Worm (Caenorhabditis elegans) whole organism, young adult: Measurements from ENCODE around the gene hsp-43.

Experiments
- B0035.1 ChIP-seq: sonication (generic microtip); optimal IDR thresholded peaks from 2 replicates; lab custom pipeline; 2016; ENCODE audit warnings: missing genetic modification characterization, mild to moderate bottlenecking, missing compliant biosample characterization, missing genotype, missing genetic modification reagents
- D2030.7 ChIP-seq: fragments of 200-800 bp; sonication (Bioruptor generic); IDR thresholded peaks from 2 replicates; pipeline ENCODE4 v1.3.6; 2022; ENCODE audit warnings: missing genetic modification reagents, missing genetic modification characterization, missing compliant biosample characterization
- F57A8.1 ChIP-seq: fragments of 200-800 bp; sonication (Bioruptor generic); optimal IDR thresholded peaks from 2 replicates; lab custom pipeline; 2018; ENCODE audit warnings: mild to moderate bottlenecking, missing genetic modification characterization, moderate library complexity, missing compliant biosample characterization
- athp-1 ChIP-seq: sonication (generic microtip); optimal IDR thresholded peaks from 2 replicates; lab custom pipeline; 2017; ENCODE audit warnings: mild to moderate bottlenecking, missing genetic modification characterization, missing compliant biosample characterization
- ceh-91 ChIP-seq: fragments of 200-800 bp; sonication (Bioruptor generic); IDR thresholded peaks from 2 replicates; pipeline ENCODE4 v1.3.6; 2022; ENCODE audit warnings: missing genetic modification reagents, missing genetic modification characterization, missing compliant biosample characterization
- egl-18 ChIP-seq: fragments of 200-800 bp; sonication (Bioruptor generic); IDR thresholded peaks from 2 replicates; pipeline ENCODE4 v1.3.6; 2022; ENCODE audit warnings: missing genetic modification reagents, missing genetic modification characterization, missing compliant biosample characterization
- fkh-3 ChIP-seq: sonication (generic microtip); optimal IDR thresholded peaks from 2 replicates; lab custom pipeline; 2016; ENCODE audit warnings: mild to moderate bottlenecking, missing genetic modification characterization, missing compliant biosample characterization
- him-1 ChIP-seq: sonication (generic microtip); optimal IDR thresholded peaks from 2 replicates; lab custom pipeline; 2016; ENCODE audit warnings: missing genotype, missing genetic modification reagents, missing genetic modification characterization, missing compliant biosample characterization
- pbrm-1 ChIP-seq: fragments of 200-800 bp; sonication (Bioruptor generic); IDR thresholded peaks from 2 replicates; pipeline ENCODE4 v1.3.6; 2022; ENCODE audit warnings: missing genetic modification reagents, missing genetic modification characterization, missing compliant biosample characterization
- pha-4 ChIP-seq: fragments of 150-350 bp; sonication (generic microtip); optimal IDR thresholded peaks from 2 replicates; lab custom pipeline; 2014; ENCODE audit warnings: missing biosample characterization, missing genetic modification reagents, missing genetic modification characterization
- unc-62 ChIP-seq: fragments of 150-350 bp; optimal IDR thresholded peaks from 2 replicates; lab custom pipeline; 2014; ENCODE audit warnings: missing biosample characterization, missing genetic modification reagents, missing genetic modification characterization
- ztf-28 ChIP-seq: fragments of 200-800 bp; sonication (Bioruptor generic); IDR thresholded peaks from 2 replicates; pipeline ENCODE4 v1.3.6; 2022; ENCODE audit warnings: missing genetic modification reagents, missing genetic modification characterization, missing compliant biosample characterization

DNA sequence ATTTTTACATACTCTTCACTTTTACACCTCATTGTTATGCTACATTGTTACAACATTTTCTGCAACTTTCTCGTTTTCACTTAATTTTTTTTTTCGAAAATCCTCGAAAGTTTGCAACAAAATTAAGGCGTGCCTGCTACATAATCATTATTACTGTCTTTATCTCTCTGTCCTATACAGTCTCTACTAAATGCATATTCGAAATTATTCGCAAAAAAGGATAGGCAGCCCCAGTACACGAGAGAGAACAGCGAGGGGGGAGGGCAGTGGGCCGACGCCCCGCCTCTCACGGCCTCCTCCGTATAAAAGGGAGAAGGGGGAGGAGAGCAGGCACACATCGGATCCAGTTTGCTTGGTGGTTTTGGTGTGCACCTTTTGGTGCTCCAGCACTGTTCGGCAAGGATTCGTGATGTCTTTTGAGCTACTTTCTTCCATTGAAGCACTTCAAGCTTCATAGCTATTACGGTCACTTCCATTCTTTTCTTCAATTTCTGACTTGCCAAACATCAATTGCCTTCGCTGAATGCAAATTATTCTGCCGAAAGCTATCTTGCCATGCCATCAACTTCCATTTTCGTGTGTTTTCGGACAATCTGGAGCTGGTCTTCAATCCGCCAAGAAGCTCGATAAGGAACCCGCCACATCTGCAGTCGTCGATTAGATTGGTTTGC is 16.7 kb upstream of the hsp-43 start:
- TF ChIP-seq D2030.7 (GFP tag; lab: Robert Waterston, UW) (no peak), F57A8.1 (GFP tag; lab: Kevin White, UChicago) (no peak), egl-18 (GFP tag; lab: Robert Waterston, UW) (no peak), ceh-91 (GFP tag; lab: Robert Waterston, UW) (no peak), B0035.1 (tag; lab: Kevin White, UChicago) (no peak), unc-62 (peak; percentile 6), pbrm-1 (GFP tag; lab: Robert Waterston, UW) (peak; percentile 58), ztf-28 (GFP tag; lab: Robert Waterston, UW) (no peak), him-1 (tag; lab: Kevin White, UChicago) (no peak), athp-1 (tag; lab: Kevin White, UChicago) (no peak), pha-4 (tag; lab: Kevin White, UChicago) (no peak), fkh-3 (tag; lab: Kevin White, UChicago) (no peak)
